ENCODE assay signal across 1 fruit fly cellular context in genomic region chrX:3538775-3539174, dm6.
TF ChIP-seq lines count a peak whose summit lies in the region.

No protein-coding gene starts in this region.

TF ChIP-seq in whole organism, embryonic, 481 proteins besides CTCF, POLR2A, EP300 and RAD21 (continued from another document):
- TF ChIP-seq ci (GFP tag; IDR thresholded peaks at IDR 0.05; lab: Robert Waterston, UW) = 0 out of 3 replicates have a peak, but pooled peaks have one; percentile 21
- peak; percentile 26 for TF ChIP-seq Dip3 (GFP tag; optimal IDR thresholded peaks at IDR 0.05; lab: Kevin White, UChicago)
- no peak for TF ChIP-seq Fer1 (GFP tag; optimal IDR thresholded peaks at IDR 0.05; lab: Kevin White, UChicago)
- TF ChIP-seq CG8478 (optimal IDR thresholded peaks at IDR 0.05; lab: Kevin White, UChicago) = no peak
- TF ChIP-seq CG15601 (tag; optimal IDR thresholded peaks at IDR 0.05; lab: Kevin White, UChicago) = no peak
- no peak for TF ChIP-seq HmgD (GFP tag; optimal IDR thresholded peaks at IDR 0.05; lab: Kevin White, UChicago)
- TF ChIP-seq ken (GFP tag; IDR thresholded peaks at IDR 0.05; lab: Robert Waterston, UW) = peak; percentile 56; the same call in 1 of the 3 replicates
- TF ChIP-seq Sry-δ (GFP tag; optimal IDR thresholded peaks at IDR 0.05; lab: Kevin White, UChicago) = no peak
- TF ChIP-seq CG9797 (GFP tag; optimal IDR thresholded peaks at IDR 0.05; lab: Kevin White, UChicago) = no peak
- TF ChIP-seq wek (GFP tag; optimal IDR thresholded peaks at IDR 0.05; lab: Kevin White, UChicago) = no peak
- peak; percentile 60 for TF ChIP-seq Ptx1 (GFP tag; IDR thresholded peaks at IDR 0.05; lab: Robert Waterston, UW)
- TF ChIP-seq ac (GFP tag; optimal IDR thresholded peaks at IDR 0.05; lab: Kevin White, UChicago) = no peak
- 0 out of 2 replicates have a peak, but pooled peaks have one; percentile 12 for TF ChIP-seq danr (GFP tag; IDR thresholded peaks at IDR 0.05; lab: Robert Waterston, UW)
- no peak for TF ChIP-seq CG43689 (GFP tag; IDR thresholded peaks at IDR 0.05; lab: Robert Waterston, UW)
- no peak for TF ChIP-seq sug (tag; optimal IDR thresholded peaks at IDR 0.05; lab: Kevin White, UChicago)
- TF ChIP-seq sob (GFP tag; IDR thresholded peaks at IDR 0.05; lab: Robert Waterston, UW) = 0 out of 2 replicates have a peak, but pooled peaks have one; percentile 44
- TF ChIP-seq CG14667 (GFP tag; IDR thresholded peaks at IDR 0.05; lab: Robert Waterston, UW) = no peak
- TF ChIP-seq CG10565 (GFP tag; optimal IDR thresholded peaks at IDR 0.05; lab: Kevin White, UChicago) = no peak
- TF ChIP-seq CG13424 (tag; optimal IDR thresholded peaks at IDR 0.05; lab: Kevin White, UChicago) = no peak
- no peak for TF ChIP-seq CG4360 (GFP tag; IDR thresholded peaks at IDR 0.05; lab: Robert Waterston, UW)
- no peak for TF ChIP-seq CG16779 (GFP tag; IDR thresholded peaks at IDR 0.05; lab: Robert Waterston, UW)
- peak; percentile 28 for TF ChIP-seq nmo (GFP tag; optimal IDR thresholded peaks at IDR 0.05; lab: Kevin White, UChicago)
- TF ChIP-seq croc (GFP tag; conservative IDR thresholded peaks at IDR 0.05; lab: Robert Waterston, UW) = no peak
- 0 out of 2 replicates have a peak, but pooled peaks have one; percentile 33 for TF ChIP-seq esg (GFP tag; conservative IDR thresholded peaks at IDR 0.05; lab: Robert Waterston, UW)
- TF ChIP-seq CG6765 (GFP tag; optimal IDR thresholded peaks at IDR 0.05; lab: Kevin White, UChicago) = no peak
- no peak for TF ChIP-seq BEAF-32 (GFP tag; optimal IDR thresholded peaks at IDR 0.05; lab: Kevin White, UChicago)
- no peak for TF ChIP-seq emc (GFP tag; optimal IDR thresholded peaks at IDR 0.05; lab: Kevin White, UChicago)
- TF ChIP-seq tx (GFP tag; optimal IDR thresholded peaks at IDR 0.05; lab: Kevin White, UChicago) = peak; percentile 23
- no peak for TF ChIP-seq Lhr (GFP tag; optimal IDR thresholded peaks at IDR 0.05; lab: Kevin White, UChicago)
- no peak for TF ChIP-seq psq (GFP tag; optimal IDR thresholded peaks at IDR 0.05; lab: Kevin White, UChicago)
- no peak for TF ChIP-seq CG34422 (GFP tag; IDR thresholded peaks at IDR 0.05; lab: Robert Waterston, UW)
- TF ChIP-seq slbo (GFP tag; IDR thresholded peaks at IDR 0.05; lab: Robert Waterston, UW) = peak; percentile 61
- no peak for TF ChIP-seq CG15696 (tag; optimal IDR thresholded peaks at IDR 0.05; lab: Kevin White, UChicago)
- TF ChIP-seq hkb (optimal IDR thresholded peaks at IDR 0.05; lab: Kevin White, UChicago) = no peak
- TF ChIP-seq hkb (GFP tag; IDR thresholded peaks at IDR 0.05; lab: Robert Waterston, UW) = no peak
- TF ChIP-seq CG2202 (tag; optimal IDR thresholded peaks at IDR 0.05; lab: Kevin White, UChicago) = no peak
- peak; percentile 4 for TF ChIP-seq CG12236 (GFP tag; optimal IDR thresholded peaks at IDR 0.05; lab: Kevin White, UChicago)
- peak; percentile 14 to 43 for TF ChIP-seq dpn (GFP tag; optimal IDR thresholded peaks at IDR 0.05; lab: Kevin White, UChicago)
- no peak; the same call in 2 of the 3 replicates for TF ChIP-seq CG14050 (GFP tag; IDR thresholded peaks at IDR 0.05; lab: Robert Waterston, UW)
- TF ChIP-seq CG7556 (GFP tag; optimal IDR thresholded peaks at IDR 0.05; lab: Kevin White, UChicago) = peak; percentile 16
- TF ChIP-seq grau (tag; optimal IDR thresholded peaks at IDR 0.05; lab: Kevin White, UChicago) = peak; percentile 20
- no peak for TF ChIP-seq HLHmδ (GFP tag; optimal IDR thresholded peaks at IDR 0.05; lab: Kevin White, UChicago)
- TF ChIP-seq CG4282 (GFP tag; optimal IDR thresholded peaks at IDR 0.05; lab: Kevin White, UChicago) = no peak
- no peak for TF ChIP-seq kay (GFP tag; optimal IDR thresholded peaks at IDR 0.05; lab: Kevin White, UChicago)
- TF ChIP-seq Sin3A (optimal IDR thresholded peaks at IDR 0.05; lab: Kevin White, UChicago) = no peak
- TF ChIP-seq CG14014 (GFP tag; IDR thresholded peaks at IDR 0.05; lab: Robert Waterston, UW) = no peak
- TF ChIP-seq CG2129 (GFP tag; IDR thresholded peaks at IDR 0.05; lab: Robert Waterston, UW; ENCODE audit: partially characterized antibody) = no peak
- TF ChIP-seq phol (tag; optimal IDR thresholded peaks at IDR 0.05; lab: Kevin White, UChicago) = no peak
- no peak for TF ChIP-seq CG17612 (GFP tag; IDR thresholded peaks at IDR 0.05; lab: Robert Waterston, UW)
- no peak for TF ChIP-seq otp (GFP tag; IDR thresholded peaks at IDR 0.05; lab: Robert Waterston, UW)
- peak; percentile 29 to 43 for TF ChIP-seq chif (GFP tag; optimal IDR thresholded peaks at IDR 0.05; lab: Kevin White, UChicago)
- no peak for TF ChIP-seq CG6791 (GFP tag; IDR thresholded peaks at IDR 0.05; lab: Robert Waterston, UW; ENCODE audit: partially characterized antibody)
- TF ChIP-seq mam (GFP tag; optimal IDR thresholded peaks at IDR 0.05; lab: Kevin White, UChicago) = peak; percentile 21
- peak; percentile 6 for TF ChIP-seq Abd-B (GFP tag; optimal IDR thresholded peaks at IDR 0.05; lab: Kevin White, UChicago)
- TF ChIP-seq btn (GFP tag; optimal IDR thresholded peaks at IDR 0.05; lab: Kevin White, UChicago) = no peak
- TF ChIP-seq Sox102F (GFP tag; optimal IDR thresholded peaks at IDR 0.05; lab: Kevin White, UChicago) = peak; percentile 50
- TF ChIP-seq CG1233 (GFP tag; optimal IDR thresholded peaks at IDR 0.05; lab: Kevin White, UChicago) = no peak
- TF ChIP-seq CG16815 (GFP tag; optimal IDR thresholded peaks at IDR 0.05; lab: Kevin White, UChicago) = no peak
- no peak for TF ChIP-seq p53 (GFP tag; optimal IDR thresholded peaks at IDR 0.05; lab: Kevin White, UChicago)
- peak; percentile 32 for TF ChIP-seq CG9609 (GFP tag; optimal IDR thresholded peaks at IDR 0.05; lab: Kevin White, UChicago)
- peak; percentile 62 for TF ChIP-seq CG2120 (GFP tag; optimal IDR thresholded peaks at IDR 0.05; lab: Kevin White, UChicago)
- TF ChIP-seq CG34376 (GFP tag; optimal IDR thresholded peaks at IDR 0.05; lab: Kevin White, UChicago) = no peak
- no peak for TF ChIP-seq CG12942 (GFP tag; optimal IDR thresholded peaks at IDR 0.05; lab: Kevin White, UChicago)
- TF ChIP-seq Med (GFP tag; lab: Kevin White, UChicago) = peak; percentile 25
- no peak for TF ChIP-seq Hmr (GFP tag; optimal IDR thresholded peaks at IDR 0.05; lab: Kevin White, UChicago)
- no peak for TF ChIP-seq CG17802 (tag; optimal IDR thresholded peaks at IDR 0.05; lab: Kevin White, UChicago)
- no peak for TF ChIP-seq HHEX (GFP tag; optimal IDR thresholded peaks at IDR 0.05; lab: Kevin White, UChicago)
- TF ChIP-seq Bteb2 (GFP tag; optimal IDR thresholded peaks at IDR 0.05; lab: Kevin White, UChicago) = no peak
- no peak for TF ChIP-seq HLH4C (GFP tag; IDR thresholded peaks at IDR 0.05; lab: Robert Waterston, UW; ENCODE audit: partially characterized antibody)
- no peak for TF ChIP-seq NK7.1 (GFP tag; optimal IDR thresholded peaks at IDR 0.05; lab: Kevin White, UChicago)
